Fruit fly (Drosophila melanogaster) whole organism, wandering third instar larva: Measurements from ENCODE around the gene CG15765.

Experiments used
- GATAd ChIP-seq: sonication (Bioruptor generic); optimal IDR thresholded peaks from 2 replicates; lab custom pipeline; 2016; ENCODE audit warnings: missing biosample characterization, missing genetic modification characterization
- Hr78 ChIP-seq: fragments of >200 bp; optimal IDR thresholded peaks from 2 replicates; lab custom pipeline; 2017; ENCODE audit warnings: missing biosample characterization, missing genetic modification characterization
- Hr83 ChIP-seq: fragments of 200-300 bp; sonication (Bioruptor generic); optimal IDR thresholded peaks from 2 replicates; lab custom pipeline; 2016; ENCODE audit warnings: missing biosample characterization, mild to moderate bottlenecking, missing genetic modification characterization, moderate library complexity; ENCODE audit not compliant: poor library complexity, severe bottlenecking
- Mio ChIP-seq: sonication (Bioruptor generic); optimal IDR thresholded peaks from 2 replicates; lab custom pipeline; 2016; ENCODE audit warnings: missing biosample characterization, missing genetic modification characterization
- Myc ChIP-seq: fragments of >200 bp; optimal IDR thresholded peaks from 2 replicates; lab custom pipeline; 2017
- OdsH ChIP-seq: fragments of 200-800 bp; sonication (Bioruptor generic); optimal IDR thresholded peaks from 2 replicates; lab custom pipeline; 2016; ENCODE audit warnings: missing biosample characterization, mild to moderate bottlenecking, missing genetic modification characterization
- Rel ChIP-seq, 2 experiments: fragments of 200-800 bp; sonication (Bioruptor generic) in 1 of 2; optimal IDR thresholded peaks; 2 replicates in 1 of 2; 3 replicates in 1 of 2; lab custom pipeline; 2016 to 2019; ENCODE audit warnings: mild to moderate bottlenecking in 2 of 2, missing biosample characterization in 2 of 2, missing genetic modification characterization in 2 of 2, moderate library complexity in 1 of 2
- Sp1 ChIP-seq: fragments of 200-800 bp; sonication (Bioruptor generic); optimal IDR thresholded peaks from 3 replicates; lab custom pipeline; 2019; ENCODE audit warnings: missing biosample characterization, mild to moderate bottlenecking, missing genetic modification characterization, moderate library complexity
- dmrt93B ChIP-seq: fragments of 200-800 bp; sonication (Bioruptor generic); optimal IDR thresholded peaks from 2 replicates; lab custom pipeline; 2018; ENCODE audit warnings: missing biosample characterization, mild to moderate bottlenecking, missing genetic modification characterization
- dsf ChIP-seq: sonication (Bioruptor generic); optimal IDR thresholded peaks from 2 replicates; lab custom pipeline; 2016; ENCODE audit warnings: missing biosample characterization, missing genetic modification characterization, borderline replicate concordance
- fru ChIP-seq: fragments of 200-800 bp; sonication (Bioruptor generic); optimal IDR thresholded peaks from 3 replicates; lab custom pipeline; 2016; ENCODE audit warnings: missing biosample characterization, mild to moderate bottlenecking, missing genetic modification characterization
- h ChIP-seq: fragments of 200-800 bp; sonication (Bioruptor generic); optimal IDR thresholded peaks from 3 replicates; lab custom pipeline; 2016; ENCODE audit warnings: missing biosample characterization, mild to moderate bottlenecking, missing genetic modification characterization
- pan ChIP-seq: fragments of >200 bp; optimal IDR thresholded peaks from 2 replicates; lab custom pipeline; 2017
- tai ChIP-seq: sonication (Bioruptor generic); optimal IDR thresholded peaks from 2 replicates; lab custom pipeline; 2016; ENCODE audit warnings: missing biosample characterization, missing genetic modification characterization

DNA sequence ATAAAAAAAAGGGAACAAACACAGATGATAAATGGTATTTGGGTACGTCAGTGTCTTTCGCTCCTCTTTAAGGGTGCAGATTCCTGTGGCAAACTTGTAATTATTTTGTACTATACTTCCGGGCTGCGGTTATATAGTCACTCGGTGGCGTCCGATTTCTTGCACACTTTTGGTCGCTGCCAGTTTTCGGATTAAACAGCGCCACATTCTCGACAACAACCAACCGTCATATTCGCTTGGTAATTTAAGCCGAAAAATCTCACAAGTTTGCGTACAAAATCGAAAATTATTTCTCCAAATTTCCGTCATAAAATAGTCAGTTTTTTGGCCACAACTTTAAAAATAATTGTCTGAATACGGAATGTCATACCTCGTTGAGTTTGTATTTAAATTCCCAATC is 1.2 kb upstream of the CG15765 start:
- TF ChIP-seq h (GFP tag; lab: Kevin White, UChicago) (no peak), Hr78 (GFP tag; lab: Kevin White, UChicago) (no peak), Mio (GFP tag; lab: Kevin White, UChicago) (no peak), pan (lab: Kevin White, UChicago) (no peak), Sp1 (no peak), dmrt93B (GFP tag; lab: Kevin White, UChicago) (no peak), Hr83 (GFP tag; lab: Kevin White, UChicago) (no peak), tai (no peak), fru (GFP tag; lab: Kevin White, UChicago) (no peak), dsf (GFP tag; lab: Kevin White, UChicago) (no peak), Myc (lab: Kevin White, UChicago) (peak; percentile 63), OdsH (GFP tag; lab: Kevin White, UChicago) (no peak), Rel (GFP tag; optimal IDR thresholded peaks at IDR 0.05; lab: Kevin White, UChicago) (no peak), Rel (tag; optimal IDR thresholded peaks at IDR 0.05; lab: Kevin White, UChicago) (no peak), GATAd (GFP tag; lab: Kevin White, UChicago) (no peak)
